Worm (Caenorhabditis elegans) whole organism, L1 larva: ENCODE results near the gene W08G11.5.

Source experiments
- C04F5.9 ChIP-seq: sonication (generic microtip); optimal IDR thresholded peaks from 2 replicates; lab custom pipeline; 2016; ENCODE audit warnings: missing genetic modification characterization, missing compliant biosample characterization
- ceh-82 ChIP-seq, 3 experiments: fragments of 150-350 bp in 1 of 3; sonication (generic microtip) in 2 of 3; optimal IDR thresholded peaks; 2 replicates each; lab custom pipeline; 2014 to 2017; ENCODE audit warnings: missing biosample characterization in 3 of 3, missing genetic modification characterization in 3 of 3
- elt-3 ChIP-seq, 6 experiments: fragments of 150-350 bp in 1 of 6; sonication (generic microtip); optimal IDR thresholded peaks; 2 replicates each; lab custom pipeline; 2017 to 2018; ENCODE audit warnings: missing biosample characterization in 6 of 6, missing genetic modification characterization in 6 of 6, inconsistent platforms in 1 of 6
- fkh-10 ChIP-seq: sonication (generic microtip); optimal IDR thresholded peaks from 2 replicates; lab custom pipeline; 2017; ENCODE audit warnings: missing biosample characterization, missing genetic modification reagents, missing genetic modification characterization
- nhr-11 ChIP-seq: fragments of 150-350 bp; optimal IDR thresholded peaks from 2 replicates; lab custom pipeline; 2014; ENCODE audit warnings: missing biosample characterization, missing genetic modification characterization
- nhr-76 ChIP-seq: sonication (generic microtip); optimal IDR thresholded peaks from 2 replicates; lab custom pipeline; 2017; ENCODE audit warnings: missing biosample characterization, missing genetic modification characterization
- unc-130 ChIP-seq: fragments of 150-350 bp; optimal IDR thresholded peaks from 2 replicates; lab custom pipeline; 2017; ENCODE audit warnings: missing biosample characterization, missing genetic modification characterization, inconsistent platforms

DNA sequence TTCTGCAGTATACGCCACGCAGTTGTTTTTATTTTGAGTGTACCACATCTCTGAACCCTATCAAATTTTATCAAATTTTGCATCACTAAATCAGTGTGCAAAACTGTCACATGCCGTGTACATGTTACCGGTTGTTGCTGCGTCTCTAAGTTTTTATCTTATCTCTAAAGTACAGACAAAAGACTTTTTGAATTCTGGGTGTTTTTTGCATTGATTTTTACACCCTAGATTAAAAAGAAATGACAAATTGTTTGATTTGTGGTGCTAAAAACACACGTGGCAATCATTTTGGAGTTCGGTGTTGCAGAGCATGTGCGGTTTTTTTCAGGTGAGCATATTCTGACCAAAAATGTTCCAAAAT is 4.1 kb downstream of the W08G11.5 start, which contains the start of gene nhr-193:
- TF ChIP-seq nhr-11 (no peak), nhr-76 (tag; lab: Kevin White, UChicago) (no peak), ceh-82 (tag; optimal IDR thresholded peaks at IDR 0.05; lab: Kevin White, UChicago) (no peak), C04F5.9 (tag; lab: Kevin White, UChicago) (no peak), fkh-10 (no peak), unc-130 (tag; lab: Kevin White, UChicago) (no peak), elt-3 (tag; optimal IDR thresholded peaks at IDR 0.05; lab: Kevin White, UChicago) (no peak)
